Worm (Caenorhabditis elegans): ENCODE data around the gene F55C5.17.
A peak's percentile ranks its signal among the peaks of the same experiment; 100 is the strongest.

F55C5.17 gene

DNA sequence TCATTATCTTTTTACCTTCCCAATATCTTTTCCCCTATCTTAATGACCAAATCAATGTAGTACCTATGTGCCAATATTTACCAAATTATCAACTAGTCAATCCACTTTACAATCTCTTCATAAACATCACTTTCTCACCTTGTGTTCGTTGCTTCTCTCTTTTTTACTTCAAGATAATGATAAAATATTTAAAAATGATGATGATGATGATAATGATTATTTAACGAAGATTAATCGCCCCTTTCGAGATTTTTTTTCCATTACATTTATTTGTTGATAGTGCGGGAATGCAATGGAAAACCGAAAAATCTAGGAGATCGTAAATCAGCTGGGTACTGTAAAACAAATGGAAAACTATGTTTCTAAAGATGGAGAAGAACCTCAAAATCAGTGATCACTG, 8.2 kb upstream of the F55C5.17 start (continued):
- no peak for TF ChIP-seq ceh-8 (GFP tag; optimal IDR thresholded peaks at IDR 0.05)

DNA sequence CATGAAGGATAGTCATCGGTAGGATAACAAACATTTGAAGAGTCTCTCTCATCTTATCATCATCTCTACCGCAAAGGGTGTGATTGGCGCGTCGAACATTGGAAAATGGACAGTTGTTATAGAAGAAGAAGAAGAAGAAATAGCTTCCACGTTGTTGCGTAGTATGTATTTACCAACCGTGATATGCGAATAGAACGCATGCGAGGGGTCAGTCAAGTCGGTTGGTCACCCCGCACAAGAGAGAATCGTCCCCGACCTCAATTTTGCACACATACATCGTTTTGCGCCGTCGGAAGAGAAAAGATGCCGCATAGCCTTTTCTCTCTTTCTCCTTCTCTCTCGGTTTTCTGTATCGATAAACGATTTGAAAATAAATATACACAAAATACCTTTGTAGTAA, 7.3 kb upstream of the F55C5.17 start:
- TF ChIP-seq F16B12.6 (tag; optimal IDR thresholded peaks at IDR 0.05) (no peak), ceh-82 (tag; optimal IDR thresholded peaks at IDR 0.05) (no peak), lin-15B (tag; optimal IDR thresholded peaks at IDR 0.05) (no peak), hlh-4 (tag; optimal IDR thresholded peaks at IDR 0.05) (no peak), C34B4.2 (tag; optimal IDR thresholded peaks at IDR 0.05) (no peak), pax-3 (tag; optimal IDR thresholded peaks at IDR 0.05) (no peak), efl-3 (GFP tag; optimal IDR thresholded peaks at IDR 0.05) (no peak), fkh-10 (GFP tag; optimal IDR thresholded peaks at IDR 0.05) (no peak), ceh-63 (GFP tag; optimal IDR thresholded peaks at IDR 0.05) (no peak), lin-13 (GFP tag; optimal IDR thresholded peaks at IDR 0.05) (no peak), dsc-1 (tag; optimal IDR thresholded peaks at IDR 0.05) (no peak), egl-13 (tag; optimal IDR thresholded peaks at IDR 0.05) (no peak), nhr-71 (tag; optimal IDR thresholded peaks at IDR 0.05) (no peak), pqm-1 (tag; optimal IDR thresholded peaks at IDR 0.05) (no peak), skn-1 (tag; optimal IDR thresholded peaks at IDR 0.05) (no peak), nhr-12 (tag; optimal IDR thresholded peaks at IDR 0.05) (no peak), ceh-90 (tag; optimal IDR thresholded peaks at IDR 0.05) (no peak), sox-4 (tag; optimal IDR thresholded peaks at IDR 0.05) (no peak), aha-1 (tag; optimal IDR thresholded peaks at IDR 0.05) (no peak), efl-1 (optimal IDR thresholded peaks at IDR 0.05) (no peak), efl-1 (GFP tag; optimal IDR thresholded peaks at IDR 0.05 in 1 of 2) (peak in 1 of 2 experiments; percentile 87), lin-35 (GFP tag; optimal IDR thresholded peaks at IDR 0.05) (peak in 1 of 2 experiments; percentile 10), lir-3 (tag; optimal IDR thresholded peaks at IDR 0.05; ENCODE audit: poor library complexity) (no peak), snu-23 (GFP tag; optimal IDR thresholded peaks at IDR 0.05) (no peak), blmp-1 (tag; optimal IDR thresholded peaks at IDR 0.05) (peak; percentile 17), sptf-1 (tag; optimal IDR thresholded peaks at IDR 0.05) (no peak), Y116A8C.19 (tag; optimal IDR thresholded peaks at IDR 0.05; ENCODE audit: borderline replicate concordance) (no peak)

DNA sequence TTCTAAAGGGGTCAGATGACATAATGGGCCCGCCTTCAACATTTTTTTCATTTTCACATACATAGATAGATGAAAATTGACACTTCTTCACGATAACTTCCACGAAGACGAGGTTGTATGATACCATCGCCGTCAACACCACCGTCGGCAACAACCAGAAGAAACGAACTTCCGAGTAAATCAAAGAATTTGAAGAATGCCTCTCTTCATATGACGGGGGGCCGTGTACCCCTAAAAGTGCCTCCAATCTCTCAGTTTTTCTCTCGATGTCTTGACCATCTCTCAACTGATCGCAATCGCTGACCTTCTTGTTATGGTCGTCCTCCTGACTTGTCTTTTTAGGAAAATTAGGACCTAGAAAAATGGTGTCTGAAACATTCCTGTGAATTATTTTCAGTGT, 6.8 kb upstream of the F55C5.17 start:
- peak; percentile 25 for TF ChIP-seq irx-1 (tag; optimal IDR thresholded peaks at IDR 0.05)
- TF ChIP-seq tbx-2 (tag; optimal IDR thresholded peaks at IDR 0.05) = peak; percentile 15
- TF ChIP-seq hpl-2 (GFP tag; optimal IDR thresholded peaks at IDR 0.05) = no peak
- peak; percentile 25 for TF ChIP-seq rnt-1 (tag; optimal IDR thresholded peaks at IDR 0.05)
- TF ChIP-seq lin-39 (tag; optimal IDR thresholded peaks at IDR 0.05) = no peak
- TF ChIP-seq elt-3 (tag; optimal IDR thresholded peaks at IDR 0.05) = peak in 1 of 6 experiments; percentile 40
- no peak for TF ChIP-seq unc-30 (tag; optimal IDR thresholded peaks at IDR 0.05)
- peak; percentile 16 for TF ChIP-seq mep-1 (tag; optimal IDR thresholded peaks at IDR 0.05)
- peak; percentile 39 for TF ChIP-seq efl-3 (GFP tag; optimal IDR thresholded peaks at IDR 0.05)
- peak; percentile 36 for TF ChIP-seq nhr-20 (tag; optimal IDR thresholded peaks at IDR 0.05)
- TF ChIP-seq unc-130 (tag; optimal IDR thresholded peaks at IDR 0.05) = peak; percentile 2
- TF ChIP-seq nhr-19 (GFP tag; conservative IDR thresholded peaks at IDR 0.05) = no peak; the same call in 1 of the 2 replicates
- no peak for TF ChIP-seq ceh-88 (GFP tag; IDR thresholded peaks at IDR 0.05)
- TF ChIP-seq blmp-1 (tag; optimal IDR thresholded peaks at IDR 0.05) = peak; percentile 38
- peak; percentile 96 for TF ChIP-seq nhr-85 (tag)
- TF ChIP-seq ama-1 (optimal IDR thresholded peaks at IDR 0.05) = no peak
- peak; percentile 56 for TF ChIP-seq lin-14 (GFP tag; optimal IDR thresholded peaks at IDR 0.05)
- peak in 1 of 2 experiments; percentile 23 for TF ChIP-seq lin-35 (GFP tag; optimal IDR thresholded peaks at IDR 0.05)
- peak; percentile 32; the same call in 1 of the 2 replicates for TF ChIP-seq grh-1 (GFP tag; IDR thresholded peaks at IDR 0.05)
- TF ChIP-seq aly-2 (tag; optimal IDR thresholded peaks at IDR 0.05) = no peak
- peak; percentile 2 for TF ChIP-seq nhr-47 (tag; optimal IDR thresholded peaks at IDR 0.05)
- TF ChIP-seq nhr-71 (tag; optimal IDR thresholded peaks at IDR 0.05) = peak; percentile 49
- peak; percentile 33 for TF ChIP-seq snu-23 (GFP tag; optimal IDR thresholded peaks at IDR 0.05)
- peak in 1 of 2 experiments; percentile 48 for TF ChIP-seq lsy-2 (tag; optimal IDR thresholded peaks at IDR 0.05)
